Worm (Caenorhabditis elegans): Measurements from ENCODE around the gene cyp-33C12.

Gene cyp-33C12

ce11 chrV:2204080-2204479 is at the start of gene cyp-33C12:
cyp-33C12 (minus strand) TSS chrV:2204400.
- TF ChIP-seq nhr-12 (tag; optimal IDR thresholded peaks at IDR 0.05): no peak
- TF ChIP-seq drap-1 (GFP tag; optimal IDR thresholded peaks at IDR 0.05): no peak
- TF ChIP-seq elt-1 (tag; optimal IDR thresholded peaks at IDR 0.05; ENCODE audit: borderline replicate concordance, insufficient read depth): no peak
- no peak for TF ChIP-seq lin-32 (GFP tag; optimal IDR thresholded peaks at IDR 0.05)
- no peak for TF ChIP-seq ceh-83 (GFP tag; optimal IDR thresholded peaks at IDR 0.05)
- TF ChIP-seq sptf-1 (tag; optimal IDR thresholded peaks at IDR 0.05): no peak
- TF ChIP-seq unc-120 (tag; optimal IDR thresholded peaks at IDR 0.05; ENCODE audit: poor library complexity, severe bottlenecking): no peak
- TF ChIP-seq nhr-28 (tag; optimal IDR thresholded peaks at IDR 0.05): no peak
- TF ChIP-seq zip-8 (tag; optimal IDR thresholded peaks at IDR 0.05): no peak
- TF ChIP-seq nhr-237 (tag; optimal IDR thresholded peaks at IDR 0.05): no peak
- no peak for TF ChIP-seq M03D4.4 (tag; optimal IDR thresholded peaks at IDR 0.05)
- no peak for TF ChIP-seq ceh-43 (GFP tag; optimal IDR thresholded peaks at IDR 0.05)
- TF ChIP-seq mep-1 (tag; optimal IDR thresholded peaks at IDR 0.05): no peak

ce11 chrV:2251774-2252173 is 47.6 kb upstream of the cyp-33C12 start:
- no peak for TF ChIP-seq unc-120 (tag; optimal IDR thresholded peaks at IDR 0.05; ENCODE audit: poor library complexity, severe bottlenecking)
- no peak for TF ChIP-seq M03D4.4 (tag; optimal IDR thresholded peaks at IDR 0.05)
- TF ChIP-seq cnd-1 (tag; optimal IDR thresholded peaks at IDR 0.05): no peak
- TF ChIP-seq sem-2 (GFP tag; optimal IDR thresholded peaks at IDR 0.05): no peak
- TF ChIP-seq sptf-1 (tag; optimal IDR thresholded peaks at IDR 0.05): no peak
- TF ChIP-seq bed-3 (GFP tag; optimal IDR thresholded peaks at IDR 0.05): no peak
- TF ChIP-seq nhr-76 (tag; optimal IDR thresholded peaks at IDR 0.05): no peak
- TF ChIP-seq zip-8 (tag; optimal IDR thresholded peaks at IDR 0.05): no peak

ce11 chrV:2250126-2250590 is 46.0 kb upstream of the cyp-33C12 start, which contains the start of gene cyp-33C7:
cyp-33C7 (plus strand) TSS chrV:2250540.
- TF ChIP-seq nhr-237 (tag; optimal IDR thresholded peaks at IDR 0.05) (no peak), sptf-1 (tag; optimal IDR thresholded peaks at IDR 0.05) (no peak), nhr-76 (tag; optimal IDR thresholded peaks at IDR 0.05) (no peak), sem-2 (GFP tag; optimal IDR thresholded peaks at IDR 0.05) (no peak), elt-1 (tag; optimal IDR thresholded peaks at IDR 0.05; ENCODE audit: borderline replicate concordance, insufficient read depth) (no peak), ham-2 (GFP tag; optimal IDR thresholded peaks at IDR 0.05) (no peak), mep-1 (tag; optimal IDR thresholded peaks at IDR 0.05) (no peak)

- no peak for TF ChIP-seq nhr-2 (tag; optimal IDR thresholded peaks at IDR 0.05)
- no peak for TF ChIP-seq cnd-1 (tag; optimal IDR thresholded peaks at IDR 0.05)
- no peak for TF ChIP-seq tbx-8 (GFP tag; optimal IDR thresholded peaks at IDR 0.05)
- TF ChIP-seq ceh-39 (tag; optimal IDR thresholded peaks at IDR 0.05): no peak
- no peak for TF ChIP-seq mep-1 (tag; optimal IDR thresholded peaks at IDR 0.05)
- TF ChIP-seq ham-2 (GFP tag; optimal IDR thresholded peaks at IDR 0.05): no peak
- no peak for TF ChIP-seq sptf-1 (tag; optimal IDR thresholded peaks at IDR 0.05)
- no peak for TF ChIP-seq elt-3 (tag; optimal IDR thresholded peaks at IDR 0.05)
- no peak for TF ChIP-seq M03D4.4 (tag; optimal IDR thresholded peaks at IDR 0.05)
- no peak for TF ChIP-seq hlh-1 (tag; optimal IDR thresholded peaks at IDR 0.05)
- no peak for TF ChIP-seq drap-1 (GFP tag; optimal IDR thresholded peaks at IDR 0.05)
Measured at ce11 chrV:2249310-2249709, 45.1 kb upstream of the cyp-33C12 start, which contains the start of gene cyp-33C6. cyp-33C6 (minus strand) TSS chrV:2249410.

- no peak for TF ChIP-seq ceh-43 (GFP tag; optimal IDR thresholded peaks at IDR 0.05)
- no peak for TF ChIP-seq ztf-11 (tag; optimal IDR thresholded peaks at IDR 0.05)
- no peak for TF ChIP-seq elt-1 (tag; optimal IDR thresholded peaks at IDR 0.05; ENCODE audit: borderline replicate concordance, insufficient read depth)
- TF ChIP-seq snpc-4 (tag; optimal IDR thresholded peaks at IDR 0.05): no peak
- no peak for TF ChIP-seq unc-62 (GFP tag; optimal IDR thresholded peaks at IDR 0.05)
- no peak for TF ChIP-seq mab-5 (tag; optimal IDR thresholded peaks at IDR 0.05)
- TF ChIP-seq ceh-39 (tag; optimal IDR thresholded peaks at IDR 0.05): no peak
- no peak for TF ChIP-seq drap-1 (GFP tag; optimal IDR thresholded peaks at IDR 0.05)
- TF ChIP-seq mls-2 (tag; optimal IDR thresholded peaks at IDR 0.05): no peak
- no peak for TF ChIP-seq lin-13 (tag; optimal IDR thresholded peaks at IDR 0.05)
- no peak for TF ChIP-seq ham-2 (GFP tag; optimal IDR thresholded peaks at IDR 0.05)
- no peak for TF ChIP-seq zip-8 (tag; optimal IDR thresholded peaks at IDR 0.05)
- no peak for TF ChIP-seq nhr-2 (tag; optimal IDR thresholded peaks at IDR 0.05)
- no peak for TF ChIP-seq elt-3 (tag; optimal IDR thresholded peaks at IDR 0.05)
- TF ChIP-seq ceh-83 (GFP tag; optimal IDR thresholded peaks at IDR 0.05): no peak
- no peak for TF ChIP-seq nhr-28 (tag; optimal IDR thresholded peaks at IDR 0.05)
- no peak for TF ChIP-seq blmp-1 (tag; optimal IDR thresholded peaks at IDR 0.05)
Measured at ce11 chrV:2244751-2245150, 40.6 kb upstream of the cyp-33C12 start, which contains the start of gene cyp-33C5. cyp-33C5 (plus strand) TSS chrV:2245004.

Data from whole organism, mixed stage, embryonic.